Fruit fly (Drosophila melanogaster) whole organism, embryonic: ENCODE data around the gene Ctr1B.

Source experiments
- Abd-B ChIP-seq: fragments of 200-800 bp; sonication (Bioruptor generic); optimal IDR thresholded peaks from 2 replicates; lab custom pipeline; 2018; ENCODE audit warnings: missing biosample characterization, mild to moderate bottlenecking, missing genetic modification characterization, moderate library complexity
- CG1024 ChIP-seq: fragments of 200-800 bp; sonication (Bioruptor generic); IDR thresholded peaks from 2 replicates; pipeline ENCODE4 v1.3.6; 2022; ENCODE audit warnings: missing biosample characterization, missing genetic modification characterization
- CG11723 ChIP-seq: fragments of 200-800 bp; sonication (Bioruptor generic); optimal IDR thresholded peaks from 2 replicates; lab custom pipeline; 2017; ENCODE audit warnings: missing biosample characterization, mild to moderate bottlenecking, missing genetic modification characterization
- CG12071 ChIP-seq: fragments of 200-800 bp; sonication (Bioruptor generic); optimal IDR thresholded peaks from 3 replicates; lab custom pipeline; 2018; ENCODE audit warnings: missing biosample characterization, mild to moderate bottlenecking, missing genetic modification characterization
- CG12659 ChIP-seq: fragments of 200-800 bp; sonication (Bioruptor generic); optimal IDR thresholded peaks from 3 replicates; lab custom pipeline; 2017; ENCODE audit warnings: mild to moderate bottlenecking, missing biosample characterization, missing genetic modification reagents, missing genetic modification characterization
- CG14667 ChIP-seq: fragments of 200-800 bp; sonication (Bioruptor generic); IDR thresholded peaks from 2 replicates; pipeline ENCODE4 v1.3.6; 2022; ENCODE audit warnings: missing biosample characterization, missing genetic modification characterization
- CG15479 ChIP-seq: fragments of 200-800 bp; sonication (Bioruptor generic); optimal IDR thresholded peaks from 3 replicates; lab custom pipeline; 2019; ENCODE audit warnings: missing biosample characterization, mild to moderate bottlenecking, missing genetic modification characterization, moderate library complexity
- CG15514 ChIP-seq: fragments of 200-800 bp; sonication (Bioruptor generic); optimal IDR thresholded peaks from 3 replicates; lab custom pipeline; 2017; ENCODE audit warnings: missing biosample characterization, missing genetic modification characterization, mild to moderate bottlenecking, moderate library complexity, missing genetic modification reagents
- CG2199 ChIP-seq: fragments of 200-800 bp; sonication (Bioruptor generic); IDR thresholded peaks from 3 replicates; pipeline ENCODE4 v1.3.6; 2022; ENCODE audit warnings: missing biosample characterization, missing genetic modification characterization
- CG3726 ChIP-seq: fragments of 200-800 bp; sonication (Bioruptor generic); IDR thresholded peaks from 3 replicates; pipeline ENCODE4, ENCODE4 v1.3.6; 2022; ENCODE audit warnings: missing biosample characterization, missing genetic modification characterization
- CG4617 ChIP-seq: fragments of 200-800 bp; sonication (Bioruptor generic); optimal IDR thresholded peaks from 3 replicates; lab custom pipeline; 2016; ENCODE audit warnings: missing biosample characterization, missing genetic modification characterization, borderline replicate concordance
- CG7271 ChIP-seq: fragments of 200-800 bp; sonication (Bioruptor generic); optimal IDR thresholded peaks from 2 replicates; lab custom pipeline; 2018; ENCODE audit warnings: missing biosample characterization, mild to moderate bottlenecking, missing genetic modification characterization, moderate library complexity
- CG9817 ChIP-seq: fragments of 200-800 bp; sonication (Bioruptor generic); optimal IDR thresholded peaks from 2 replicates; lab custom pipeline; 2018; ENCODE audit warnings: missing biosample characterization, mild to moderate bottlenecking, missing genetic modification characterization, moderate library complexity
- CkIIα-i1 ChIP-seq: fragments of 200-800 bp; sonication (Bioruptor generic); IDR thresholded peaks from 2 replicates; pipeline ENCODE4 v1.3.6; 2022; ENCODE audit warnings: missing biosample characterization, missing genetic modification characterization
- Dek ChIP-seq: fragments of 200-800 bp; sonication (Bioruptor generic); optimal IDR thresholded peaks from 3 replicates; lab custom pipeline; 2019; ENCODE audit warnings: missing biosample characterization, mild to moderate bottlenecking, missing genetic modification characterization, moderate library complexity
- Dfd ChIP-seq, 2 experiments: fragments of >200 bp; optimal IDR thresholded peaks; 2 replicates each; lab custom pipeline; 2017; ENCODE audit warnings: missing biosample characterization in 2 of 2, missing genetic modification characterization in 2 of 2
- E2f2 ChIP-seq: fragments of 200-800 bp; sonication (Bioruptor generic); IDR thresholded peaks from 2 replicates; pipeline ENCODE4 v1.3.6; 2022; ENCODE audit warnings: missing biosample characterization, missing genetic modification characterization
- Eip74EF ChIP-seq, 2 experiments: fragments of 200-800 bp in 1 of 2; fragments of >200 bp in 1 of 2; sonication (Bioruptor generic) in 1 of 2; optimal IDR thresholded peaks; 2 replicates each; lab custom pipeline; 2017 to 2019; ENCODE audit warnings: missing biosample characterization in 2 of 2, missing genetic modification characterization in 2 of 2, mild to moderate bottlenecking in 1 of 2, moderate library complexity in 1 of 2
- Ets97D ChIP-seq: fragments of 200-800 bp; sonication (Bioruptor generic); optimal IDR thresholded peaks from 3 replicates; lab custom pipeline; 2016; ENCODE audit warnings: missing biosample characterization, missing genetic modification characterization
- Hmr ChIP-seq: fragments of 200-800 bp; sonication (Bioruptor generic); optimal IDR thresholded peaks from 3 replicates; lab custom pipeline; 2017; ENCODE audit warnings: mild to moderate bottlenecking, missing biosample characterization, missing genetic modification reagents, missing genetic modification characterization
- MTF-1 ChIP-seq: fragments of 200-800 bp; sonication (Bioruptor generic); optimal IDR thresholded peaks from 2 replicates; lab custom pipeline; 2018; ENCODE audit warnings: missing biosample characterization, mild to moderate bottlenecking, missing genetic modification characterization, borderline replicate concordance
- Ravus ChIP-seq: fragments of 200-800 bp; sonication (Bioruptor generic); IDR thresholded peaks from 2 replicates; pipeline ENCODE4 v1.3.6; 2022; ENCODE audit warnings: missing biosample characterization, missing genetic modification characterization
- Six4 ChIP-seq: fragments of 200-800 bp; sonication (Bioruptor generic); optimal IDR thresholded peaks from 2 replicates; lab custom pipeline; 2016; ENCODE audit warnings: missing biosample characterization, missing genetic modification characterization
- Sox102F ChIP-seq: fragments of 200-800 bp; sonication (Bioruptor generic); optimal IDR thresholded peaks from 2 replicates; lab custom pipeline; 2018; ENCODE audit warnings: missing biosample characterization, mild to moderate bottlenecking, missing genetic modification characterization, moderate library complexity
- Xbp1 ChIP-seq: fragments of 200-800 bp; sonication (Bioruptor generic); optimal IDR thresholded peaks from 3 replicates; lab custom pipeline; 2016; ENCODE audit warnings: missing biosample characterization, mild to moderate bottlenecking, missing genetic modification characterization
- YL-1 ChIP-seq: fragments of 200-800 bp; sonication (Bioruptor generic); optimal IDR thresholded peaks from 3 replicates; lab custom pipeline; 2017; ENCODE audit warnings: missing biosample characterization, mild to moderate bottlenecking, missing genetic modification characterization
- ab ChIP-seq: fragments of 200-800 bp; sonication (Bioruptor generic); optimal IDR thresholded peaks from 2 replicates; lab custom pipeline; 2016; ENCODE audit warnings: missing biosample characterization, missing genetic modification characterization
- crol ChIP-seq: fragments of 200-800 bp; sonication (Bioruptor generic); IDR thresholded peaks from 2 replicates; pipeline ENCODE4 v1.3.6; 2022; ENCODE audit warnings: missing biosample characterization, missing genetic modification characterization
- dmrt11E ChIP-seq: fragments of 200-800 bp; sonication (Bioruptor generic); optimal IDR thresholded peaks from 3 replicates; lab custom pipeline; 2018; ENCODE audit warnings: missing biosample characterization, mild to moderate bottlenecking, missing genetic modification characterization, moderate library complexity
- dpn ChIP-seq, 2 experiments: fragments of 200-800 bp; sonication (Bioruptor generic); optimal IDR thresholded peaks; 3 replicates each; lab custom pipeline; 2016; ENCODE audit warnings: missing biosample characterization in 2 of 2, missing genetic modification characterization in 2 of 2
- exex ChIP-seq: fragments of 200-800 bp; sonication (Bioruptor generic); optimal IDR thresholded peaks from 4 replicates; lab custom pipeline; 2018; ENCODE audit warnings: missing biosample characterization, mild to moderate bottlenecking, missing genetic modification characterization, moderate library complexity
- gro ChIP-seq: fragments of 200-800 bp; sonication (Bioruptor generic); optimal IDR thresholded peaks from 2 replicates; lab custom pipeline; 2016; ENCODE audit warnings: missing biosample characterization, missing genetic modification characterization
- insv ChIP-seq, 2 experiments: fragments of 200-800 bp; sonication (Bioruptor generic); optimal IDR thresholded peaks; 3 replicates each; lab custom pipeline; 2016 to 2018; ENCODE audit warnings: missing biosample characterization in 2 of 2, missing genetic modification characterization in 2 of 2
- knrl ChIP-seq: fragments of 200-800 bp; sonication (Bioruptor generic); IDR thresholded peaks from 3 replicates; pipeline ENCODE4 v1.3.6; 2022; ENCODE audit warnings: missing biosample characterization, missing genetic modification characterization; ENCODE audit not compliant: partially characterized antibody
- otp ChIP-seq: fragments of 200-800 bp; sonication (Bioruptor generic); IDR thresholded peaks from 3 replicates; pipeline ENCODE4, ENCODE4 v1.3.6; 2022; ENCODE audit warnings: missing biosample characterization, missing genetic modification characterization
- pan ChIP-seq, 4 experiments: fragments of >200 bp in 3 of 4; fragments of 200-800 bp in 1 of 4; sonication (Bioruptor generic) in 1 of 4; optimal IDR thresholded peaks in 3 of 4; IDR thresholded peaks in 1 of 4; 2 replicates each; pipeline versions ENCODE4 v1.3.6 to Lab custom; 2017 to 2022; ENCODE audit warnings: missing biosample characterization in 2 of 4, missing genetic modification characterization in 2 of 4, mixed read lengths in 1 of 4
- pzg ChIP-seq: fragments of 200-800 bp; sonication (Bioruptor generic); optimal IDR thresholded peaks from 3 replicates; lab custom pipeline; 2018; ENCODE audit warnings: missing biosample characterization, mild to moderate bottlenecking, missing genetic modification characterization, moderate library complexity
- repo ChIP-seq: fragments of 200-800 bp; sonication (Bioruptor generic); optimal IDR thresholded peaks from 2 replicates; lab custom pipeline; 2016; ENCODE audit warnings: missing biosample characterization, missing genetic modification characterization
- row ChIP-seq: fragments of 200-800 bp; sonication (Bioruptor generic); IDR thresholded peaks from 3 replicates; pipeline ENCODE4 v1.3.6; 2022; ENCODE audit warnings: missing biosample characterization, missing genetic modification characterization
- run ChIP-seq: fragments of 200-800 bp; sonication (Bioruptor generic); optimal IDR thresholded peaks from 3 replicates; lab custom pipeline; 2018; ENCODE audit warnings: missing biosample characterization, mild to moderate bottlenecking, missing genetic modification characterization
- tin ChIP-seq: fragments of 200-800 bp; sonication (Bioruptor generic); optimal IDR thresholded peaks from 3 replicates; lab custom pipeline; 2016; ENCODE audit warnings: missing biosample characterization, missing genetic modification characterization
- trem ChIP-seq: fragments of 200-800 bp; optimal IDR thresholded peaks from 3 replicates; lab custom pipeline; 2019; ENCODE audit warnings: missing biosample characterization, mild to moderate bottlenecking, missing genetic modification characterization, moderate library complexity
- zf30C ChIP-seq: fragments of 200-800 bp; sonication (Bioruptor generic); optimal IDR thresholded peaks from 3 replicates; lab custom pipeline; 2018; ENCODE audit warnings: missing biosample characterization, mild to moderate bottlenecking, missing genetic modification characterization
- zfh1 ChIP-seq: fragments of 200-800 bp; sonication (Bioruptor generic); IDR thresholded peaks from 3 replicates; pipeline ENCODE4 v1.3.6; 2022; ENCODE audit warnings: missing biosample characterization, missing genetic modification characterization

Gene Ctr1B

DNA sequence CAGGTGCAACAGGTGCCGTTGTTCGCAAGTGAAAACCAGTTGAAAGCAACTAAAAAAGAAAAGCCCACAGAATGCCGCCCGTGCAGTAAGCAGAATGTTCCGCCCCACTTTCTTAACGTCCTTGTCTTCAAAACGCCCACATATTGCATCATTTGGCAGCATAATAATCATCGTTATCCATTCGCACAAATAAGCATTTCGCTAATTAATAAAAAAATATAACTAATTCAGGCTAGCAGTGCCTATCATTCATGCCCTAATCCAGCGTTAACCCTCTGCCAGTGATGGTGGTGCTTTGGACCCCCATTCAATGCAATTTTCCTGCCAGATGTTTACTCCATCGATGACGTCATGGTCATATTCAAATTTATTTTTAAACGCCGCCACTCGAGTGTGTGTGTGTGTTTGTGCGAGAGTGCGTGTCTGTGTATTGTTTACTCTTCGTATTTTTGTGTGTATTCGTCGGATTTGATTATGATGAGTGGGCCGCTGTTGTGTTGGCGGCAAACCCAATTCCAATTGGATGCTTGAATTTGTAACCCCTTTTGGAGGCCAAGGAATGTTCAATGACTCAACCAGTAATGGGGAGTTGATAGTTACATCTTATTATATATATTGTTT, 40.1 kb downstream of the Ctr1B start (continued):
- TF ChIP-seq zfh1 (GFP tag; lab: Robert Waterston, UW): no peak
- TF ChIP-seq CG14667: no peak
- TF ChIP-seq E2f2: peak; percentile 37; the same call in 1 of the 2 replicates
- 0 out of 3 replicates have a peak, but pooled peaks have one; percentile 2 for TF ChIP-seq row
- peak; percentile 2 for TF ChIP-seq CG12071 (GFP tag; lab: Kevin White, UChicago)

DNA sequence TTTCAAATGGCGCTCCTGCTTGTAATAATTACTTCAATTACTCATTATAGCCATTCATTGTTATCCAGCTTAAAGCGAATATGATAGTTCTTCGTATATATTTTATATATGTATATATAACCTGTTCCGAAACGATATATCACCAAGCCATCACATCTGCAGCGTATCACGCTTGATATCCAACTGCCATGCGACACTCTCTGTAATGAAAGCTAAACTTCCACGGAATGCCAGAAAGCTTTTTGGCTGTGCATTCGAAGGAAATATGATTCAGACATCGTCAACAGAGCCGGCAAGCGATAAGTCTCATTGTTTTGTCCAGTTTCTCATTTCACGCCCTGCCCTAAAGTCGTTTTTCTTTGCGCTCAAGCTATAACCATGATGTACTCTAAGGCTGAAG, 40.6 kb downstream of the Ctr1B start:
- TF ChIP-seq CkIIα-i1 (GFP tag; lab: Robert Waterston, UW): no peak
- peak in 1 of 2 experiments; percentile 31 for TF ChIP-seq insv (GFP tag; optimal IDR thresholded peaks at IDR 0.05; lab: Kevin White, UChicago)
- no peak for TF ChIP-seq CG12659
- no peak for TF ChIP-seq zf30C (GFP tag; lab: Kevin White, UChicago)
- no peak for TF ChIP-seq Six4 (GFP tag; lab: Kevin White, UChicago)
- TF ChIP-seq, all 482 proteins: peak for 1

DNA sequence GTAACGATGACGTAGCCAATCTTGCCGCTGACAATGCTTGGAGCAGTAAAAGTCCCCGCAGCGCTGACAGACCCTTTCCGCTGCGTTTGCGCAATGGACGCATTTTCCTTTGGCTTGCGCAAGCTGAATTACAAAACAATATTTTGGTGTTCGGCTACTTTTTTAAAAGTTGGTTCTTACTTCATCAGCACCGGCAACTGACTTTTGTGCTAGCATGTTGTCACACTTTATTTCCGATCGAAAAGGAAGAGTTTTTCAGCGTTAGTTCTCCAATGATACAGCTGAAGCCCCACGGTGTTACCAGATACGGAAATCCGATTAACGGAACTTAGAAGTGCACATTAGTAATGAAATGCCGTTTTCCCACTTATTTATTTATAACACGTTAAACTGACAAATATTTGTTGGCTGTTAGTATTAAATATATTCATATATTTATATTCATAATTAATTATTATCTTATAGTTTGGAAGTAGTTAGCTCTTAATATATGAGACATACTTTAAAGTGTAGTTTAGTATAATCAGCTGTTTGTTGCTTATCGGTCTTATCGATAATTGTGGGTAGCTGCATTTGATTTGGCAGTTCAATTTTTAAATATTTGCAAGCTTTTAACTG, 45.0 kb downstream of the Ctr1B start, which contains the start of the genes Veneno and CG7963:
Gene Veneno (minus strand): TSS at position 296 of the 618 bp plus-strand sequence.
Gene CG7963 (plus strand): TSS at position 568 of the 618 bp plus-strand sequence.
- TF ChIP-seq dpn (GFP tag; optimal IDR thresholded peaks at IDR 0.05; lab: Kevin White, UChicago) (peak in 1 of 2 experiments; percentile 39), CG15514 (GFP tag; lab: Kevin White, UChicago) (peak; percentile 56), pzg (GFP tag; lab: Kevin White, UChicago) (peak; percentile 60), CG1024 (GFP tag; lab: Robert Waterston, UW) (peak; percentile 40), YL-1 (GFP tag; lab: Kevin White, UChicago) (peak; percentile 20), CG4617 (GFP tag; lab: Kevin White, UChicago) (peak; percentile 65), CG2199 (GFP tag; lab: Robert Waterston, UW) (no peak), CG7271 (peak; percentile 24), Dek (tag; lab: Kevin White, UChicago) (peak; percentile 5), CG9817 (tag; lab: Kevin White, UChicago) (peak; percentile 19), tin (GFP tag; lab: Kevin White, UChicago) (peak; percentile 17), run (tag; lab: Kevin White, UChicago) (no peak), repo (no peak), Eip74EF (GFP tag; optimal IDR thresholded peaks at IDR 0.05; lab: Kevin White, UChicago) (peak in 1 of 2 experiments; percentile 6), dmrt11E (tag; lab: Kevin White, UChicago) (peak; percentile 19), Ravus (GFP tag; lab: Robert Waterston, UW) (no peak), Ets97D (peak; percentile 27), otp (no peak), CG14667 (no peak), knrl (GFP tag; lab: Robert Waterston, UW) (0 out of 3 replicates have a peak, but pooled peaks have one; percentile 40), CG11723 (GFP tag; lab: Kevin White, UChicago) (no peak), ab (no peak), pan (optimal IDR thresholded peaks at IDR 0.05; lab: Kevin White, UChicago) (no peak), pan (GFP tag; optimal IDR thresholded peaks at IDR 0.05 in 1 of 2, IDR thresholded peaks at IDR 0.05 in 1 of 2) (peak in 1 of 2 experiments; percentile 15), MTF-1 (GFP tag; lab: Kevin White, UChicago) (no peak), trem (peak; percentile 83), Sox102F (GFP tag; lab: Kevin White, UChicago) (peak; percentile 47), CG15479 (peak; percentile 38), CG3726 (GFP tag; lab: Robert Waterston, UW) (no peak), Abd-B (GFP tag; lab: Kevin White, UChicago) (peak; percentile 37), Dfd (GFP tag; optimal IDR thresholded peaks at IDR 0.05; lab: Kevin White, UChicago) (peak in 1 of 2 experiments; percentile 3), gro (GFP tag; lab: Kevin White, UChicago) (no peak), crol (GFP tag; lab: Robert Waterston, UW) (no peak), Hmr (peak; percentile 39), exex (no peak), Xbp1 (GFP tag; lab: Kevin White, UChicago) (peak; percentile 24)
